Fruit fly (Drosophila melanogaster): Measurements from ENCODE around the gene Ravus.

The Ravus gene

DNA sequence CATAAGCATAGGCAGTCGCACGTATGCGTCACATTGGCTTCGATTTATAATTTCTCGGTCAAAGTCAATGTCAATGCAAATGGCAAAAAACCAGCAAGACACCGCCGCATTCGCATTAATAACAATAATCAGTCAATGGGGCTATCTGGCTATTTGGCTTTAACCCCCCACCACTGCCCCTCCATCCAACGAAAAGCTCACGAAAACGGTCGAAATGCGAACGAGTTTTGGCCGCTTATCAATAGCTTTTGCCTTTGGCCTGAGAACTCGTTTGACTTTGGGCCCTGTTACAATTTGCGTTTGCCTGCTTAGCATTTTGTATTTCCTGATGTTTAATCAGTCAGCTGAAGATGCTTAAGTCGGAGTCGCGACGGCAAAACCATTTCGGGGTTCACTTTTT lies 9.6 kb upstream of the Ravus start:
- TF ChIP-seq HLH106 (tag; optimal IDR thresholded peaks at IDR 0.05) (no peak), h (GFP tag; optimal IDR thresholded peaks at IDR 0.05) (peak; percentile 10), OdsH (GFP tag; optimal IDR thresholded peaks at IDR 0.05) (peak; percentile 6), Dif (GFP tag; optimal IDR thresholded peaks at IDR 0.05; ENCODE audit: partially characterized antibody) (peak; percentile 10), Rel (GFP tag; optimal IDR thresholded peaks at IDR 0.05) (no peak), Rel (tag; optimal IDR thresholded peaks at IDR 0.05) (peak; percentile 6), dl (GFP tag; optimal IDR thresholded peaks at IDR 0.05; ENCODE audit: insufficient read depth in 1 of 2, partially characterized antibody in 2 of 2) (no peak)

DNA sequence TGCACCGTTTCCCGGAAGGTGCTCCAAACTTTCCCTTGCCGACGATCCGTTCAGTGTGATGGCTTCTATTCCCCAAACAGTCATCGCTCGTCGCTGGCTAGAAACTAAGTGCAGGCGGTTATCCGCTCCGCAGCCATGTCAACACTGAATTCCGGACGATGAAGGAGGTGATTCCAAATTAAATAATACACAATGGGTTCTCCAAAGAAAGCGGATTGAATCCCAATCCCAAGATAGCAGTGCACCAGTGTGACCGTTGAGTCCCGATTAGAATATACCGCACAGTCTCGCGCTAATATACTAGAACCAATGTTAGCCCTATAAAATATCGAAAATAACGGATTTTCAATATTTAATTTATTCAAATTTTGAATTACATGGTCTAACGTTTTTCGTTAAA lies 7.9 kb upstream of the Ravus start, which contains the start of gene TBC1D5:
Gene TBC1D5 (minus strand): TSS at position 254 of the 400 bp plus-strand sequence.
- no peak for TF ChIP-seq pan (optimal IDR thresholded peaks at IDR 0.05)
- no peak for TF ChIP-seq Rel (GFP tag; optimal IDR thresholded peaks at IDR 0.05)
- TF ChIP-seq Rel (tag; optimal IDR thresholded peaks at IDR 0.05): peak; percentile 74
- peak; percentile 43 for TF ChIP-seq Hr83 (GFP tag; optimal IDR thresholded peaks at IDR 0.05; ENCODE audit: poor library complexity, severe bottlenecking)

DNA sequence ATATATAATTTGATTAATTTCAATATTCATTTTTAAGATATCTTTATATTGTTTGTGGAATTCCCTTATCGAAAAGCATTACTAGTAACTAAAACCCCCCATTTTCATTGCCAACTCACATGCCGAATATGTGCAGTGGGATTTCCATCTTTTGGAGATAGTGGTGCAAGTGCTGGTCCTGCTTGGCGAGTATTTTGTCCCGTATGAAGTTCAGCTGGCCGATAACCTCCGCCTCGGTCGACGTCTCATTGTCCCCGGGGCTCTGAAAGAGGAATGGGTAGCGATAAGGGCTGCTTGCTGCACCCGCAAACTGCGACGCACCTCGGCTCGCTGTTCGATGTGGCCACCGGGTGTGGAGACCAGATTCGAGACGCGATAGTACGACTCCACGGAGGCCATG lies 6.8 kb upstream of the Ravus start:
- TF ChIP-seq sv (GFP tag; optimal IDR thresholded peaks at IDR 0.05) (no peak), lola (GFP tag; optimal IDR thresholded peaks at IDR 0.05) (no peak), Rel (GFP tag; optimal IDR thresholded peaks at IDR 0.05) (no peak), Rel (tag; optimal IDR thresholded peaks at IDR 0.05) (peak; percentile 99)

DNA sequence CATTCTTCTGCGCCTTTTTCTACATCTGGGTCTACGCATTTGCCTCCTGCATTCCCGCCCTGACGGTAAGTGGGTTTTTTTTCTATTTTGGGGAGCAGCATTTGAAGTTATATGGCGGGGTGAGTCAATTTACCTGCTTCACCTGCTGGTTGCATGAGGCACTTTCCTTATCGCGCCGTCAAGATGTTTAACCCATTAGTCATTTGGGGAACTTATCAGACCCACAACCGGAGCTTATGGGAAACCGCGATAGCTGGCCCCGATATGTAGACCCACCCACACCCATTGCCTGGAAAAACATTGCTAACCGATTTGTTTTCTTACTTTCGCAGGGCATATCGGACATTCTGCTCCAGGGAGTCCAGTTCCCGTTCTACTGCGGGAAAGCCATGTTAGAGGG lies 2.2 kb downstream of the Ravus start:
- TF ChIP-seq Dfd (GFP tag; optimal IDR thresholded peaks at IDR 0.05): no peak
- TF ChIP-seq GATAd (GFP tag; optimal IDR thresholded peaks at IDR 0.05): no peak
- TF ChIP-seq h (GFP tag; optimal IDR thresholded peaks at IDR 0.05): no peak
- TF ChIP-seq dl (GFP tag; optimal IDR thresholded peaks at IDR 0.05; ENCODE audit: insufficient read depth in 1 of 2, partially characterized antibody in 2 of 2): no peak
- no peak for TF ChIP-seq CrebA (GFP tag; optimal IDR thresholded peaks at IDR 0.05; ENCODE audit: borderline replicate concordance)
- no peak for TF ChIP-seq dsf (GFP tag; optimal IDR thresholded peaks at IDR 0.05; ENCODE audit: borderline replicate concordance)
- no peak for TF ChIP-seq Abd-B (GFP tag; optimal IDR thresholded peaks at IDR 0.05)
- TF ChIP-seq br (GFP tag; optimal IDR thresholded peaks at IDR 0.05): no peak
- TF ChIP-seq Hr83 (GFP tag; optimal IDR thresholded peaks at IDR 0.05; ENCODE audit: poor library complexity, severe bottlenecking): no peak
- TF ChIP-seq foxo (GFP tag; optimal IDR thresholded peaks at IDR 0.05): no peak
- no peak for TF ChIP-seq Vsx2 (GFP tag; optimal IDR thresholded peaks at IDR 0.05; ENCODE audit: partially characterized antibody)
- no peak for TF ChIP-seq sv (GFP tag; optimal IDR thresholded peaks at IDR 0.05)

DNA sequence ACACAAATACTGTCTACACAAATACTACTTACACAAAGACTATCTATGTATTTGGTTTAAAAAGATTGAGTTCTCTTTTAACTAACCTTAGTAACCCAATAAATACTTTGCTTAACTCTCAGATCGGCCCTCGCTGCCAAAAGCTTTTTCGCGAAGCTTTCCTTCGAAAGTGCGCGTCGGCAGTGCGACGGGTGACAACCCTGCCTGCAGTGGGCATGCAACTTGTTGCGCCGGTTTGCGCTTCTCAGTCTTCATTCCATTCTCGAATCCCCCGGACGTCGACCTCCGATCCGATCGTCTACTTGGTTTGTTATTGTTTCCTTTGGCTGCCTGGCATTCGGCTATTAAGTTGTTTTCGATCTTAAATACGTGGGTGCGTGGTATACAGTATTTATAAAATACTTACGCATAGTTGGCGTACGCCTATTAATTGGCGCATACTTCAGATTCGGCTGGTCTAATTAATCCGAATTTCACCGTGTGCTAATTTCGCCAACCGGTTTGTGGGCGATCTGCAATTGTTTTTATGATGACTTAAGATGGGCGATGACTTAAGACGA lies 3.7 kb downstream of the Ravus start, which contains the start of gene CG11686:
Gene CG11686 (plus strand): TSS at position 243 of the 560 bp plus-strand sequence.
- peak; percentile 53 for TF ChIP-seq rgr (GFP tag; optimal IDR thresholded peaks at IDR 0.05)
- TF ChIP-seq CrebA (GFP tag; optimal IDR thresholded peaks at IDR 0.05; ENCODE audit: borderline replicate concordance): no peak
- TF ChIP-seq Rel (GFP tag; optimal IDR thresholded peaks at IDR 0.05): no peak
- peak; percentile 58 for TF ChIP-seq Rel (tag; optimal IDR thresholded peaks at IDR 0.05)
- no peak for TF ChIP-seq OdsH (GFP tag; optimal IDR thresholded peaks at IDR 0.05)
- TF ChIP-seq woc (GFP tag; optimal IDR thresholded peaks at IDR 0.05): peak; percentile 77
- TF ChIP-seq h (GFP tag; optimal IDR thresholded peaks at IDR 0.05): peak; percentile 39
- no peak for TF ChIP-seq GATAd (GFP tag; optimal IDR thresholded peaks at IDR 0.05)
- TF ChIP-seq Myc (optimal IDR thresholded peaks at IDR 0.05): no peak
- TF ChIP-seq dl (GFP tag; optimal IDR thresholded peaks at IDR 0.05; ENCODE audit: insufficient read depth in 1 of 2, partially characterized antibody in 2 of 2): no peak
- no peak for TF ChIP-seq jim (GFP tag; optimal IDR thresholded peaks at IDR 0.05)
- TF ChIP-seq N (GFP tag; optimal IDR thresholded peaks at IDR 0.05): no peak
- TF ChIP-seq Hr83 (GFP tag; optimal IDR thresholded peaks at IDR 0.05; ENCODE audit: poor library complexity, severe bottlenecking): peak; percentile 55
- TF ChIP-seq dsf (GFP tag; optimal IDR thresholded peaks at IDR 0.05; ENCODE audit: borderline replicate concordance): no peak
- TF ChIP-seq sage (GFP tag; optimal IDR thresholded peaks at IDR 0.05): no peak
- TF ChIP-seq CG9705 (GFP tag; optimal IDR thresholded peaks at IDR 0.05): no peak
- peak; percentile 28 for TF ChIP-seq HLH106 (tag; optimal IDR thresholded peaks at IDR 0.05)
- TF ChIP-seq ey (GFP tag; optimal IDR thresholded peaks at IDR 0.05): no peak
- TF ChIP-seq br (GFP tag; optimal IDR thresholded peaks at IDR 0.05): no peak
- TF ChIP-seq tai (GFP tag; optimal IDR thresholded peaks at IDR 0.05): no peak
- TF ChIP-seq foxo (GFP tag; optimal IDR thresholded peaks at IDR 0.05): peak in 1 of 2 experiments; percentile 14
- no peak for TF ChIP-seq Jra (GFP tag; optimal IDR thresholded peaks at IDR 0.05)
- peak; percentile 65 for TF ChIP-seq Dif (GFP tag; optimal IDR thresholded peaks at IDR 0.05; ENCODE audit: partially characterized antibody)
- no peak for TF ChIP-seq pan (optimal IDR thresholded peaks at IDR 0.05)
- TF ChIP-seq Abd-B (GFP tag; optimal IDR thresholded peaks at IDR 0.05): no peak
- TF ChIP-seq sv (GFP tag; optimal IDR thresholded peaks at IDR 0.05): no peak
- peak; percentile 6 for TF ChIP-seq fru (GFP tag; optimal IDR thresholded peaks at IDR 0.05)
